Fruit fly (Drosophila melanogaster) whole organism, embryonic: ENCODE results near the gene Ythdc1.

Experiments
- Adf1 ChIP-seq: fragments of 200-800 bp; sonication (Bioruptor generic); IDR thresholded peaks from 2 replicates; pipeline ENCODE4 v1.3.6; 2022; ENCODE audit warnings: missing biosample characterization, missing genetic modification characterization
- Atf6 ChIP-seq: fragments of 200-800 bp; sonication (Bioruptor generic); IDR thresholded peaks from 2 replicates; pipeline ENCODE4 v1.3.6; 2022; ENCODE audit warnings: missing biosample characterization, missing genetic modification characterization
- CG10462 ChIP-seq: fragments of 200-800 bp; sonication (Bioruptor generic); optimal IDR thresholded peaks from 2 replicates; lab custom pipeline; 2016; ENCODE audit warnings: missing biosample characterization, missing genetic modification characterization
- CG10979 ChIP-seq: fragments of 200-800 bp; sonication (Bioruptor generic); optimal IDR thresholded peaks from 2 replicates; lab custom pipeline; 2018; ENCODE audit warnings: missing biosample characterization, mild to moderate bottlenecking, missing genetic modification characterization, moderate library complexity
- CG11696 ChIP-seq: fragments of 200-800 bp; sonication (Bioruptor generic); IDR thresholded peaks from 2 replicates; pipeline ENCODE4 v1.3.6; 2022; ENCODE audit warnings: missing biosample characterization, missing genetic modification characterization
- CG11723 ChIP-seq: fragments of 200-800 bp; sonication (Bioruptor generic); optimal IDR thresholded peaks from 2 replicates; lab custom pipeline; 2017; ENCODE audit warnings: missing biosample characterization, mild to moderate bottlenecking, missing genetic modification characterization
- CG12299 ChIP-seq: fragments of 200-800 bp; sonication (Bioruptor generic); optimal IDR thresholded peaks from 2 replicates; lab custom pipeline; 2018; ENCODE audit warnings: missing biosample characterization, mild to moderate bottlenecking, missing genetic modification characterization
- CG13287 ChIP-seq: fragments of 200-800 bp; sonication (Bioruptor generic); IDR thresholded peaks from 2 replicates; pipeline ENCODE4 v1.3.6; 2022; ENCODE audit warnings: missing biosample characterization, missing genetic modification characterization; ENCODE audit not compliant: partially characterized antibody
- CG13624 ChIP-seq: fragments of 200-800 bp; sonication (Bioruptor generic); optimal IDR thresholded peaks from 2 replicates; lab custom pipeline; 2016; ENCODE audit warnings: missing biosample characterization, missing genetic modification characterization
- CG17829 ChIP-seq: fragments of 200-800 bp; optimal IDR thresholded peaks from 2 replicates; lab custom pipeline; 2019; ENCODE audit warnings: missing biosample characterization, mild to moderate bottlenecking, missing genetic modification characterization, moderate library complexity
- CG18476 ChIP-seq: fragments of 200-800 bp; sonication (Bioruptor generic); optimal IDR thresholded peaks from 2 replicates; lab custom pipeline; 2016; ENCODE audit warnings: missing biosample characterization, mild to moderate bottlenecking, missing genetic modification characterization
- CG2199 ChIP-seq: fragments of 200-800 bp; sonication (Bioruptor generic); IDR thresholded peaks from 3 replicates; pipeline ENCODE4 v1.3.6; 2022; ENCODE audit warnings: missing biosample characterization, missing genetic modification characterization
- CG2875 ChIP-seq: fragments of 200-800 bp; sonication (Bioruptor generic); optimal IDR thresholded peaks from 2 replicates; lab custom pipeline; 2017; ENCODE audit warnings: missing biosample characterization, mild to moderate bottlenecking, missing genetic modification characterization, missing genetic modification reagents
- CG30403 ChIP-seq: fragments of 200-800 bp; sonication (Bioruptor generic); optimal IDR thresholded peaks from 3 replicates; lab custom pipeline; 2016; ENCODE audit warnings: missing biosample characterization, missing genetic modification characterization
- CG31365 ChIP-seq: fragments of 200-800 bp; sonication (Bioruptor generic); optimal IDR thresholded peaks from 2 replicates; lab custom pipeline; 2018; ENCODE audit warnings: missing biosample characterization, mild to moderate bottlenecking, missing genetic modification characterization
- CG31388 ChIP-seq: fragments of 200-800 bp; sonication (Bioruptor generic); optimal IDR thresholded peaks from 2 replicates; lab custom pipeline; 2016; ENCODE audit warnings: missing biosample characterization, missing genetic modification characterization
- CG42726 ChIP-seq: fragments of 200-800 bp; sonication (Bioruptor generic); IDR thresholded peaks from 2 replicates; pipeline ENCODE4 v1.3.6; 2022; ENCODE audit warnings: missing biosample characterization, missing genetic modification characterization; ENCODE audit not compliant: partially characterized antibody
- CG4328 ChIP-seq: fragments of 200-800 bp; sonication (Bioruptor generic); optimal IDR thresholded peaks from 3 replicates; lab custom pipeline; 2017; ENCODE audit warnings: missing biosample characterization, missing genetic modification reagents, missing genetic modification characterization
- CG6254 ChIP-seq: fragments of 200-800 bp; sonication (Bioruptor generic); optimal IDR thresholded peaks from 3 replicates; lab custom pipeline; 2017; ENCODE audit warnings: mild to moderate bottlenecking, missing biosample characterization, missing genetic modification reagents, missing genetic modification characterization
- CG6791 ChIP-seq: fragments of 200-800 bp; sonication (Bioruptor generic); IDR thresholded peaks from 3 replicates; pipeline ENCODE4 v1.3.6; 2022; ENCODE audit warnings: missing biosample characterization, missing genetic modification characterization; ENCODE audit not compliant: partially characterized antibody
- CG7839 ChIP-seq: fragments of 200-800 bp; sonication (Bioruptor generic); optimal IDR thresholded peaks from 3 replicates; lab custom pipeline; 2018; ENCODE audit warnings: missing biosample characterization, mild to moderate bottlenecking, missing genetic modification characterization, moderate library complexity
- CG8290 ChIP-seq, 3 experiments: fragments of 200-800 bp; sonication (Bioruptor generic); optimal IDR thresholded peaks; 2 replicates each; lab custom pipeline; 2016 to 2019; ENCODE audit warnings: missing biosample characterization in 3 of 3, missing genetic modification characterization in 3 of 3, mild to moderate bottlenecking in 2 of 3, moderate library complexity in 1 of 3
- CG9797 ChIP-seq: fragments of 200-800 bp; sonication (Bioruptor generic); optimal IDR thresholded peaks from 3 replicates; lab custom pipeline; 2018; ENCODE audit warnings: missing biosample characterization, mild to moderate bottlenecking, missing genetic modification characterization
- Dad ChIP-seq: fragments of 200-800 bp; sonication (Bioruptor generic); optimal IDR thresholded peaks from 3 replicates; lab custom pipeline; 2016; ENCODE audit warnings: missing biosample characterization, missing genetic modification characterization
- Dek ChIP-seq: fragments of 200-800 bp; sonication (Bioruptor generic); optimal IDR thresholded peaks from 3 replicates; lab custom pipeline; 2019; ENCODE audit warnings: missing biosample characterization, mild to moderate bottlenecking, missing genetic modification characterization, moderate library complexity
- Hr78 ChIP-seq, 2 experiments: fragments of 200-800 bp in 1 of 2; fragments of >200 bp in 1 of 2; sonication (Bioruptor generic) in 1 of 2; optimal IDR thresholded peaks; 2 replicates each; lab custom pipeline; 2017 to 2019; ENCODE audit warnings: missing biosample characterization in 2 of 2, missing genetic modification characterization in 2 of 2, mild to moderate bottlenecking in 1 of 2, moderate library complexity in 1 of 2
- Med ChIP-seq: fragments of 200-800 bp; sonication (Bioruptor generic); peaks from one replicate; lab custom pipeline; 2016; ENCODE audit warnings: missing biosample characterization, missing genetic modification characterization, mild to moderate bottlenecking, inconsistent platforms, moderate library complexity
- Oli ChIP-seq: fragments of 200-800 bp; sonication (Bioruptor generic); optimal IDR thresholded peaks from 2 replicates; lab custom pipeline; 2018; ENCODE audit warnings: missing biosample characterization, mild to moderate bottlenecking, missing genetic modification characterization, moderate library complexity
- PHDP ChIP-seq: fragments of 200-800 bp; sonication (Bioruptor generic); optimal IDR thresholded peaks from 3 replicates; lab custom pipeline; 2018; ENCODE audit warnings: missing biosample characterization, mild to moderate bottlenecking, missing genetic modification characterization, moderate library complexity
- Ptx1 ChIP-seq: fragments of 200-800 bp; sonication (Bioruptor generic); IDR thresholded peaks from 2 replicates; pipeline ENCODE4 v1.3.6; 2022; ENCODE audit warnings: missing biosample characterization, missing genetic modification characterization
- Sox102F ChIP-seq: fragments of 200-800 bp; sonication (Bioruptor generic); optimal IDR thresholded peaks from 2 replicates; lab custom pipeline; 2018; ENCODE audit warnings: missing biosample characterization, mild to moderate bottlenecking, missing genetic modification characterization, moderate library complexity
- Ssrp ChIP-seq: fragments of 200-800 bp; sonication (Bioruptor generic); optimal IDR thresholded peaks from 2 replicates; lab custom pipeline; 2018; ENCODE audit warnings: missing biosample characterization, mild to moderate bottlenecking, missing genetic modification characterization, moderate library complexity
- abd-A ChIP-seq: fragments of 200-800 bp; sonication (Bioruptor generic); optimal IDR thresholded peaks from 3 replicates; lab custom pipeline; 2019; ENCODE audit warnings: missing biosample characterization, mild to moderate bottlenecking, missing genetic modification characterization, moderate library complexity
- ase ChIP-seq: fragments of 200-800 bp; sonication (Bioruptor generic); IDR thresholded peaks from 3 replicates; pipeline ENCODE4 v1.3.6; 2022; ENCODE audit warnings: missing biosample characterization, missing genetic modification characterization
- ci ChIP-seq: fragments of 200-800 bp; sonication (Bioruptor generic); IDR thresholded peaks from 3 replicates; pipeline ENCODE4 v1.3.6; 2022; ENCODE audit warnings: missing biosample characterization, missing genetic modification characterization
- da ChIP-seq: fragments of 200-800 bp; sonication (Bioruptor generic); optimal IDR thresholded peaks from 2 replicates; lab custom pipeline; 2016; ENCODE audit warnings: missing biosample characterization, missing genetic modification characterization
- ems ChIP-seq: fragments of 200-800 bp; sonication (Bioruptor generic); optimal IDR thresholded peaks from 3 replicates; lab custom pipeline; 2016; ENCODE audit warnings: missing biosample characterization, missing genetic modification characterization
- exex ChIP-seq: fragments of 200-800 bp; sonication (Bioruptor generic); optimal IDR thresholded peaks from 4 replicates; lab custom pipeline; 2018; ENCODE audit warnings: missing biosample characterization, mild to moderate bottlenecking, missing genetic modification characterization, moderate library complexity
- kay ChIP-seq: fragments of 200-800 bp; sonication (Bioruptor generic); optimal IDR thresholded peaks from 2 replicates; lab custom pipeline; 2016; ENCODE audit warnings: missing biosample characterization, missing genetic modification characterization
- nerfin-1 ChIP-seq: fragments of 200-800 bp; sonication (Bioruptor generic); optimal IDR thresholded peaks from 3 replicates; lab custom pipeline; 2019; ENCODE audit warnings: missing biosample characterization, mild to moderate bottlenecking, missing genetic modification characterization, moderate library complexity
- org-1 ChIP-seq: fragments of 200-800 bp; sonication (Bioruptor generic); optimal IDR thresholded peaks from 2 replicates; lab custom pipeline; 2017; ENCODE audit warnings: missing biosample characterization, missing genetic modification characterization
- peb ChIP-seq: fragments of 200-800 bp; sonication (Bioruptor generic); IDR thresholded peaks from 2 replicates; pipeline ENCODE4 v1.3.6; 2022; ENCODE audit warnings: missing biosample characterization, missing genetic modification characterization
- ranshi ChIP-seq: fragments of 200-800 bp; sonication (Bioruptor generic); IDR thresholded peaks from 2 replicates; pipeline ENCODE4 v1.3.6; 2022; ENCODE audit warnings: missing biosample characterization, missing genetic modification characterization
- ro ChIP-seq: fragments of 200-800 bp; sonication (Bioruptor generic); IDR thresholded peaks from 2 replicates; pipeline ENCODE4 v1.3.6; 2022; ENCODE audit warnings: missing biosample characterization, missing genetic modification characterization
- sd ChIP-seq: fragments of 200-800 bp; sonication (Bioruptor generic); optimal IDR thresholded peaks from 3 replicates; lab custom pipeline; 2018; ENCODE audit warnings: missing biosample characterization, mild to moderate bottlenecking, missing genetic modification characterization, moderate library complexity
- sna ChIP-seq: fragments of 200-800 bp; sonication (Bioruptor generic); IDR thresholded peaks from 2 replicates; pipeline ENCODE4 v1.3.6; 2022; ENCODE audit warnings: missing biosample characterization, missing genetic modification characterization; ENCODE audit not compliant: partially characterized antibody
- stc ChIP-seq: fragments of 200-800 bp; sonication (Bioruptor generic); IDR thresholded peaks from 2 replicates; pipeline ENCODE4 v1.3.6; 2022; ENCODE audit warnings: missing biosample characterization, missing genetic modification characterization
- tll ChIP-seq, 2 experiments: fragments of 200-800 bp in 1 of 2; fragments of >200 bp in 1 of 2; sonication (Bioruptor generic) in 1 of 2; optimal IDR thresholded peaks; 2 replicates each; lab custom pipeline; 2017 to 2019; ENCODE audit warnings: missing biosample characterization in 2 of 2, missing genetic modification characterization in 2 of 2, mild to moderate bottlenecking in 1 of 2, moderate library complexity in 1 of 2
- z ChIP-seq: fragments of 200-800 bp; sonication (Bioruptor generic); IDR thresholded peaks from 3 replicates; pipeline ENCODE4 v1.3.6; 2022; ENCODE audit warnings: missing biosample characterization, missing genetic modification characterization
- zfh1 ChIP-seq: fragments of 200-800 bp; sonication (Bioruptor generic); IDR thresholded peaks from 3 replicates; pipeline ENCODE4 v1.3.6; 2022; ENCODE audit warnings: missing biosample characterization, missing genetic modification characterization

The Ythdc1 gene

DNA sequence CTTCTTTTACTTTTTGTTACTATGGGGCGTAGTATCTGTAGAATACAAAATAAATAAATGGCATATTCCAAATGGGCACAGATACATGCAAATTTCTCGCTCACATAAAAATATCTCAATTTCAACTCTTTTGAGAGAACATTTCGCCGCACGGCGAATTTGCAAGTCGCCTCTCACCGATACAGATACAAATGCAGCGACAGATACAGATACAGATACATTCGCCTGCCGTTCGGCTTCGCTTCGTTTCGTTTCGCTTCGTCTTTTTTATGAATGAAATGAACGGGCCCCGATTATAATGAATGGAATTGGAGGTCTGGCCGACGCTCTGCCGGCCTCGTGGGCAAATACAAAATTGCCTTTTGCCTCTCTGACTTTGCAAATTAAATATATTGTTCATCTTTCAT lies 46.3 kb upstream of the Ythdc1 start (continued):
- peak; percentile 82 for TF ChIP-seq z
- no peak for TF ChIP-seq zfh1 (GFP tag; lab: Robert Waterston, UW)
- TF ChIP-seq org-1 (GFP tag; lab: Kevin White, UChicago), result no peak
- TF ChIP-seq PHDP (tag; lab: Kevin White, UChicago), result no peak
- TF ChIP-seq peb (GFP tag; lab: Robert Waterston, UW), result no peak
- TF ChIP-seq Sox102F, result no peak
- TF ChIP-seq CG10462, result no peak
- TF ChIP-seq CG31388 (GFP tag; lab: Kevin White, UChicago), result no peak
- TF ChIP-seq Adf1 (GFP tag; lab: Robert Waterston, UW), result peak; percentile 82; the same call in 1 of the 2 replicates
- no peak for TF ChIP-seq CG30403
- TF ChIP-seq Dek (tag; lab: Kevin White, UChicago), result no peak
- TF ChIP-seq Med (GFP tag; lab: Kevin White, UChicago), result peak; percentile 41
- TF ChIP-seq CG9797 (GFP tag; lab: Kevin White, UChicago), result no peak
- TF ChIP-seq ems (GFP tag; lab: Kevin White, UChicago), result no peak
- TF ChIP-seq sd (tag; lab: Kevin White, UChicago), result peak; percentile 46
- TF ChIP-seq da (GFP tag; lab: Kevin White, UChicago), result no peak
- TF ChIP-seq CG31365 (tag; lab: Kevin White, UChicago), result no peak
- no peak for TF ChIP-seq CG7839
- TF ChIP-seq CG6791, result 0 out of 3 replicates have a peak, but pooled peaks have one; percentile 23
- no peak for TF ChIP-seq CG2875 (GFP tag; lab: Kevin White, UChicago)
- no peak for TF ChIP-seq CG4328 (GFP tag; lab: Kevin White, UChicago)
- no peak for TF ChIP-seq CG42726 (GFP tag; lab: Robert Waterston, UW)
- peak; percentile 14 for TF ChIP-seq exex (tag; lab: Kevin White, UChicago)
- no peak for TF ChIP-seq Ssrp (tag; lab: Kevin White, UChicago)
- TF ChIP-seq CG13287 (GFP tag; lab: Robert Waterston, UW), result peak; percentile 37; the same call in 1 of the 2 replicates
- peak; percentile 61 for TF ChIP-seq abd-A (tag; lab: Kevin White, UChicago)
- TF ChIP-seq CG10979 (tag; lab: Kevin White, UChicago), result no peak
- TF ChIP-seq CG18476, result no peak
- TF ChIP-seq CG17829 (tag; lab: Kevin White, UChicago), result peak; percentile 21
- no peak for TF ChIP-seq tll (GFP tag; optimal IDR thresholded peaks at IDR 0.05; lab: Kevin White, UChicago)
- TF ChIP-seq Hr78 (GFP tag; optimal IDR thresholded peaks at IDR 0.05; lab: Kevin White, UChicago), result no peak
- TF ChIP-seq ranshi (GFP tag; lab: Robert Waterston, UW), result no peak
- no peak; the same call in 2 of the 3 replicates for TF ChIP-seq ci (GFP tag; lab: Robert Waterston, UW)
- no peak for TF ChIP-seq nerfin-1 (tag; lab: Kevin White, UChicago)
- no peak for TF ChIP-seq ro (GFP tag; lab: Robert Waterston, UW)
- no peak for TF ChIP-seq CG11696 (GFP tag; lab: Robert Waterston, UW)
- TF ChIP-seq CG6254, result no peak
- peak; percentile 67; the same call in 1 of the 3 replicates for TF ChIP-seq CG2199 (GFP tag; lab: Robert Waterston, UW)
- no peak for TF ChIP-seq CG13624
- TF ChIP-seq ase, result no peak
- TF ChIP-seq Atf6 (GFP tag; lab: Robert Waterston, UW), result 0 out of 2 replicates have a peak, but pooled peaks have one; percentile 16
- TF ChIP-seq CG11723 (GFP tag; lab: Kevin White, UChicago), result no peak
- no peak for TF ChIP-seq CG12299 (tag; lab: Kevin White, UChicago)
- TF ChIP-seq stc, result no peak
- TF ChIP-seq kay (GFP tag; lab: Kevin White, UChicago), result no peak
- no peak for TF ChIP-seq CG8290 (GFP tag; optimal IDR thresholded peaks at IDR 0.05; lab: Kevin White, UChicago)
- peak in 1 of 2 experiments; percentile 44 for TF ChIP-seq CG8290 (tag; optimal IDR thresholded peaks at IDR 0.05; lab: Kevin White, UChicago)
- no peak for TF ChIP-seq Dad (GFP tag; lab: Kevin White, UChicago)
- no peak for TF ChIP-seq Ptx1 (GFP tag; lab: Robert Waterston, UW)
- no peak for TF ChIP-seq sna (GFP tag; lab: Robert Waterston, UW)
- TF ChIP-seq Oli (tag; lab: Kevin White, UChicago), result no peak
